Fruit fly (Drosophila melanogaster) whole organism, adult: Measurements from ENCODE around the gene CG12236.
A peak's percentile ranks its signal among the peaks of the same experiment; 100 is the strongest.

Experiments used
- CG11617 ChIP-seq: fragments of 200-800 bp; sonication (Bioruptor generic); optimal IDR thresholded peaks from 2 replicates; lab custom pipeline; 2017; ENCODE audit warnings: mild to moderate bottlenecking, missing biosample characterization, missing genetic modification reagents, missing genetic modification characterization
- CG12768 ChIP-seq: fragments of 200-800 bp; sonication (Bioruptor generic); optimal IDR thresholded peaks from 2 replicates; lab custom pipeline; 2017; ENCODE audit warnings: missing biosample characterization, missing genetic modification characterization, mild to moderate bottlenecking, moderate library complexity, missing genetic modification reagents
- CG14711 ChIP-seq: fragments of 200-800 bp; sonication (Bioruptor generic); optimal IDR thresholded peaks from 2 replicates; lab custom pipeline; 2018; ENCODE audit warnings: missing biosample characterization, mild to moderate bottlenecking, missing genetic modification characterization, moderate library complexity
- CG1620 ChIP-seq: fragments of 200-800 bp; sonication (Bioruptor generic); optimal IDR thresholded peaks from 2 replicates; lab custom pipeline; 2016; ENCODE audit warnings: missing biosample characterization, missing genetic modification characterization
- CG33017 ChIP-seq: fragments of 200-800 bp; sonication (Bioruptor generic); optimal IDR thresholded peaks from 2 replicates; lab custom pipeline; 2018; ENCODE audit warnings: missing biosample characterization, mild to moderate bottlenecking, missing genetic modification characterization, moderate library complexity
- CG5204 ChIP-seq: fragments of 200-800 bp; sonication (Bioruptor generic); optimal IDR thresholded peaks from 2 replicates; lab custom pipeline; 2016; ENCODE audit warnings: missing biosample characterization, missing genetic modification characterization
- CG7045 ChIP-seq: fragments of 200-800 bp; sonication (Bioruptor generic); optimal IDR thresholded peaks from 2 replicates; lab custom pipeline; 2017; ENCODE audit warnings: missing biosample characterization, mild to moderate bottlenecking, missing genetic modification characterization
- CG7101 ChIP-seq: fragments of 200-800 bp; sonication (Bioruptor generic); optimal IDR thresholded peaks from 2 replicates; lab custom pipeline; 2018; ENCODE audit warnings: missing biosample characterization, mild to moderate bottlenecking, missing genetic modification characterization, moderate library complexity
- Clk ChIP-seq: fragments of 200-800 bp; sonication (Bioruptor generic); optimal IDR thresholded peaks from 2 replicates; lab custom pipeline; 2017; ENCODE audit warnings: missing biosample characterization, missing genetic modification characterization
- Crg-1 ChIP-seq: fragments of 200-800 bp; sonication (Bioruptor generic); optimal IDR thresholded peaks from 2 replicates; lab custom pipeline; 2016; ENCODE audit warnings: missing biosample characterization, missing genetic modification characterization
- Hr96 ChIP-seq: fragments of 200-800 bp; sonication (Bioruptor generic); optimal IDR thresholded peaks from 2 replicates; lab custom pipeline; 2016; ENCODE audit warnings: missing biosample characterization, missing genetic modification characterization
- Mnt ChIP-seq: fragments of 200-800 bp; sonication (Bioruptor generic); optimal IDR thresholded peaks from 2 replicates; lab custom pipeline; 2016; ENCODE audit warnings: missing biosample characterization, mild to moderate bottlenecking, missing genetic modification characterization
- bab1 ChIP-seq: fragments of 200-800 bp; sonication (Bioruptor generic); optimal IDR thresholded peaks from 3 replicates; lab custom pipeline; 2019; ENCODE audit warnings: missing biosample characterization, mild to moderate bottlenecking, missing genetic modification characterization, moderate library complexity
- cic ChIP-seq: fragments of 200-800 bp; sonication (Bioruptor generic); optimal IDR thresholded peaks from 2 replicates; lab custom pipeline; 2017; ENCODE audit warnings: missing biosample characterization, mild to moderate bottlenecking, missing genetic modification characterization, moderate library complexity
- cnc ChIP-seq, 2 experiments: fragments of >200 bp; optimal IDR thresholded peaks; 2 replicates each; lab custom pipeline; 2017
- kay ChIP-seq: fragments of 200-800 bp; sonication (Bioruptor generic); peaks from one replicate; lab custom pipeline; 2016; ENCODE audit warnings: missing biosample characterization, missing genetic modification characterization, borderline replicate concordance
- ovo ChIP-seq: fragments of 200-800 bp; sonication (Bioruptor generic); optimal IDR thresholded peaks from 2 replicates; lab custom pipeline; 2016; ENCODE audit warnings: missing biosample characterization, missing genetic modification characterization
- pad ChIP-seq: fragments of 200-800 bp; sonication (Bioruptor generic); optimal IDR thresholded peaks from 3 replicates; lab custom pipeline; 2017; ENCODE audit warnings: missing biosample characterization, missing genetic modification characterization, mild to moderate bottlenecking, moderate library complexity, missing genetic modification reagents
- tj ChIP-seq: fragments of 200-800 bp; sonication (Bioruptor generic); optimal IDR thresholded peaks from 3 replicates; lab custom pipeline; 2017; ENCODE audit warnings: missing biosample characterization, mild to moderate bottlenecking, missing genetic modification characterization, moderate library complexity
- toe ChIP-seq: fragments of 200-800 bp; sonication (Bioruptor generic); optimal IDR thresholded peaks from 2 replicates; lab custom pipeline; 2016; ENCODE audit warnings: missing biosample characterization, missing genetic modification characterization

The CG12236 gene

DNA sequence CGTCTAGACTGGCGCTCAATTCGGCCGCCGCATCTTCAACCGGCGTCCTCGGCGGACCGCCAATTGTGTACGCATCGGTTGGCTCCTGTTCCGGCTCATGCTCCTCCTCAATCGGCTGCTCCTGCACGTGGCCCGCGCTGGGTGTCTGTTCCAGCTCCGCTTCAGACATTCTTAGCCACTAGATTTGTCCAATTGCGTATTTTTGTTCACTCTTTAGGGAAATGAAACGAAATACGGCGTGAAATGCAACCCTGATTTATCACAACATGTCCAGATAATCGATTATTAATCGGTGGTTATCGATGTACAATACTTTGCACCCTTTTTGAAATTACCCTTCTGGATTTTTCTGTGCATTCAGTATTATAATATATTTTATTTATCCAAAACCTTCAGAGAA lies 31.4 kb upstream of the CG12236 start, which contains the start of gene mof:
mof (minus strand) TSS at position 270 of the 400 bp plus-strand sequence.
- TF ChIP-seq CG11617 (GFP tag; lab: Kevin White, UChicago): no peak
- no peak for TF ChIP-seq cic
- peak; percentile 74 for TF ChIP-seq bab1 (GFP tag; lab: Kevin White, UChicago)
- TF ChIP-seq Crg-1 (GFP tag; lab: Kevin White, UChicago): no peak
- TF ChIP-seq Mnt (GFP tag; lab: Kevin White, UChicago): peak; percentile 17
- TF ChIP-seq ovo (GFP tag; lab: Kevin White, UChicago): no peak
- TF ChIP-seq CG14711 (tag; lab: Kevin White, UChicago): no peak
- TF ChIP-seq CG5204 (GFP tag; lab: Kevin White, UChicago): no peak
- no peak for TF ChIP-seq CG12768
- TF ChIP-seq kay (GFP tag; lab: Kevin White, UChicago): no peak
- TF ChIP-seq Clk: no peak
- no peak for TF ChIP-seq CG1620 (GFP tag; lab: Kevin White, UChicago)
- TF ChIP-seq pad (GFP tag; lab: Kevin White, UChicago): no peak
- no peak for TF ChIP-seq cnc (optimal IDR thresholded peaks at IDR 0.05; lab: Kevin White, UChicago)
- no peak for TF ChIP-seq toe (GFP tag; lab: Kevin White, UChicago)
- TF ChIP-seq tj (GFP tag; lab: Kevin White, UChicago): no peak

DNA sequence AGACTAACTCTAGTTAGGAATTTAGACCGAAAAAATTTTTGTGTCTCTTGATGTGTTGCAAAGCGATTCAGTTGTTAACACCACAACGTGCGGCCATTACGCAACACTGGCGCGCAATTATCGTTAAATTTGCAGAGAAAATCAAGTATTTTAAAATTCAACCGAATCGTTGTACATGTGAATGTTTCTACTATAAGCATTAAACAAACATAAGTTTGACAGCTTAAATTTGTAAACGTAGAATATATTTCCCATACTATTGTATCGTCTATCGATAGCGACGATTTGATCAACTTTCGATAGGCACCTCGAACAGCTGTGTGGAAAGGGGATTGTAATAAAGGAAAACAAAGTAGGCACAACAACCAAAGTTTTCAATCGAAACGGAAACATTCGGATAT lies 28.4 kb upstream of the CG12236 start, which contains the start of the genes Usp30 and CG16721:
Usp30 (minus strand) TSS at position 245 of the 401 bp plus-strand sequence.
CG16721 (plus strand) TSS at position 327 of the 401 bp plus-strand sequence.
- TF ChIP-seq CG7045 (GFP tag; lab: Kevin White, UChicago) (peak; percentile 22), CG33017 (tag; lab: Kevin White, UChicago) (peak; percentile 71), bab1 (GFP tag; lab: Kevin White, UChicago) (peak; percentile 80), CG12768 (peak; percentile 68), tj (GFP tag; lab: Kevin White, UChicago) (peak; percentile 24), CG11617 (GFP tag; lab: Kevin White, UChicago) (peak; percentile 69), CG14711 (tag; lab: Kevin White, UChicago) (peak; percentile 76), Crg-1 (GFP tag; lab: Kevin White, UChicago) (peak; percentile 95), CG1620 (GFP tag; lab: Kevin White, UChicago) (peak; percentile 89), Hr96 (GFP tag; lab: Kevin White, UChicago) (no peak), kay (GFP tag; lab: Kevin White, UChicago) (no peak), ovo (GFP tag; lab: Kevin White, UChicago) (peak; percentile 55), cic (peak; percentile 48), cnc (optimal IDR thresholded peaks at IDR 0.05; lab: Kevin White, UChicago) (no peak), pad (GFP tag; lab: Kevin White, UChicago) (peak; percentile 83), CG7101 (tag; lab: Kevin White, UChicago) (peak; percentile 85), Mnt (GFP tag; lab: Kevin White, UChicago) (peak; percentile 86), toe (GFP tag; lab: Kevin White, UChicago) (peak; percentile 37), Clk (no peak), CG5204 (GFP tag; lab: Kevin White, UChicago) (no peak)

DNA sequence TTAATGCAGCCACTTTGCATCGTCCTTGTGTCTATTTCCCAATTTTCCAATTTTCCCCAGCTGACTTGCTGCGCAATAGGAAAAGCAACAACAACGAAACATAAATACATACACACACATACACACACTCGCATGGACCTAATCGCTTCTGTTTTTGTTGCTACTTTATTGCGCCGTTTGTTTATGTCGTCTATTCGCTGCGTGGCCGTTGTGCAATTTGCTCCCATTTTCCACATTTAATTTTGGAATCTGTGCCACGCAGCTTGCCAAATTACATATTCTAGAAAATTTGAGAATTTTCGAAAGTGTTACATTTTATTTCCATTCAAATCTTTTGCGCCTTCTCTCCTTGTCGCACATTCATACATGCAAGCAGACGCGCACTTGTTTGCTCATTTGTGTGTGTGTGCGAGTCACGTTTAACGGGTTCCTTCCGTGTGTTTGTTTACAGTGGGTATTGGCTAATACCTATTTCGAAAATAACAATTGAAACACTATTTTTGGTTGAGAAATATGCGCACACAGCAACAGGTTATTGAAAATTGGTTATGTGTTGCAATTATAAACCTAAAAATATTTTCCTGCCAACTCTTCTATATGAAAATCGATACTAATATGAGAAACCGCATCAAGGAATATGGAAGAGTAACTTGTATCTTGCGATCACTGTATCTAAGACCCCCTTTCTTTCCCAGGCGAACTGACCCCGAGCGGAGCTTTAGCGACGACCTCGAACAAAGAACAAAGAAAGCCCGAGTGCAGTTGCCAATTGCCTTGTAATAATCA lies 27.6 kb upstream of the CG12236 start:
- peak; percentile 54 for TF ChIP-seq tj (GFP tag; lab: Kevin White, UChicago)
- TF ChIP-seq Hr96 (GFP tag; lab: Kevin White, UChicago): no peak
- peak; percentile 94 for TF ChIP-seq ovo (GFP tag; lab: Kevin White, UChicago)
- peak; percentile 80 for TF ChIP-seq CG33017 (tag; lab: Kevin White, UChicago)
- TF ChIP-seq kay (GFP tag; lab: Kevin White, UChicago): no peak
- TF ChIP-seq CG7045 (GFP tag; lab: Kevin White, UChicago): peak; percentile 65
- TF ChIP-seq CG5204 (GFP tag; lab: Kevin White, UChicago): no peak
- peak; percentile 82 for TF ChIP-seq CG7101 (tag; lab: Kevin White, UChicago)
- TF ChIP-seq Mnt (GFP tag; lab: Kevin White, UChicago): peak; percentile 89
- TF ChIP-seq pad (GFP tag; lab: Kevin White, UChicago): peak; percentile 65
- peak; percentile 70 for TF ChIP-seq Crg-1 (GFP tag; lab: Kevin White, UChicago)
- peak; percentile 78 for TF ChIP-seq CG14711 (tag; lab: Kevin White, UChicago)
- peak; percentile 90 for TF ChIP-seq bab1 (GFP tag; lab: Kevin White, UChicago)
- TF ChIP-seq CG12768: peak; percentile 76
- no peak for TF ChIP-seq cnc (optimal IDR thresholded peaks at IDR 0.05; lab: Kevin White, UChicago)
- TF ChIP-seq cic: peak; percentile 7
- peak; percentile 63 for TF ChIP-seq toe (GFP tag; lab: Kevin White, UChicago)
- TF ChIP-seq Clk: peak; percentile 33
- TF ChIP-seq CG1620 (GFP tag; lab: Kevin White, UChicago): peak; percentile 64
- peak; percentile 65 for TF ChIP-seq CG11617 (GFP tag; lab: Kevin White, UChicago)

DNA sequence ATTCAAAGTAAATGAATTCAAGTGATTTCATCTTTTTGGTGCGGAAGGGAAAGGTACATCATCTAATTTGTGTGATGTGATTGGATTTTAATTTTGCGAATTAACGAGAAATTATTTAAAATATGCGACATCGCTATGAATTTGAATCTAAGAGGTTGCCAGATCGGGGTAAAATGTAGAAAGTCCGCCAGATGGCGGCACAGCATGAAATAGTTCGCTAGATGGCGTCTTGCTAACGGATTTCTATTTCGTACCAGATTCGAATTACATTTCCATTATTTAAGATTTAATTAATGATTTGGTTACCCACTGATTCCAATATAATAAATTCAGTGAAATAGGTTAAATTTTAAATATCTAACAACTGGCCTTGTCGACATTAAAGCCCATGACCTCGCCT lies 24.5 kb upstream of the CG12236 start:
- TF ChIP-seq Crg-1 (GFP tag; lab: Kevin White, UChicago): peak; percentile 54
- no peak for TF ChIP-seq CG7045 (GFP tag; lab: Kevin White, UChicago)
- peak; percentile 78 for TF ChIP-seq CG1620 (GFP tag; lab: Kevin White, UChicago)
- peak; percentile 62 for TF ChIP-seq CG7101 (tag; lab: Kevin White, UChicago)
- TF ChIP-seq cic: no peak
- no peak for TF ChIP-seq kay (GFP tag; lab: Kevin White, UChicago)
- TF ChIP-seq tj (GFP tag; lab: Kevin White, UChicago): peak; percentile 21
- no peak for TF ChIP-seq CG5204 (GFP tag; lab: Kevin White, UChicago)
- no peak for TF ChIP-seq CG12768
- no peak for TF ChIP-seq CG11617 (GFP tag; lab: Kevin White, UChicago)
- TF ChIP-seq toe (GFP tag; lab: Kevin White, UChicago): no peak
- peak; percentile 46 for TF ChIP-seq pad (GFP tag; lab: Kevin White, UChicago)
- no peak for TF ChIP-seq CG14711 (tag; lab: Kevin White, UChicago)
- peak; percentile 7 for TF ChIP-seq ovo (GFP tag; lab: Kevin White, UChicago)
- TF ChIP-seq CG33017 (tag; lab: Kevin White, UChicago): no peak
- peak; percentile 79 for TF ChIP-seq bab1 (GFP tag; lab: Kevin White, UChicago)
- TF ChIP-seq Mnt (GFP tag; lab: Kevin White, UChicago): peak; percentile 41
- no peak for TF ChIP-seq cnc (optimal IDR thresholded peaks at IDR 0.05; lab: Kevin White, UChicago)
- no peak for TF ChIP-seq Clk
- no peak for TF ChIP-seq Hr96 (GFP tag; lab: Kevin White, UChicago)
